Fruit fly (Drosophila melanogaster) whole organism, prepupa: ENCODE measurements around the gene Nuak.

Source experiments
- CG11294 ChIP-seq: fragments of 200-800 bp; sonication (Bioruptor generic); IDR thresholded peaks from 2 replicates; pipeline ENCODE4 v1.3.6; 2022; ENCODE audit warnings: missing biosample characterization, missing genetic modification characterization
- vri ChIP-seq: fragments of 200-800 bp; sonication (Bioruptor generic); optimal IDR thresholded peaks from 3 replicates; lab custom pipeline; 2016; ENCODE audit warnings: missing biosample characterization, mild to moderate bottlenecking, missing genetic modification characterization

dm6 chr3R:10352844-10353243 is 88.7 kb downstream of the Nuak start:
- TF ChIP-seq CG11294: no peak
- TF ChIP-seq vri (GFP tag; lab: Kevin White, UChicago): no peak
